Worm (Caenorhabditis elegans) whole organism, midembryonic: ENCODE measurements around the gene ztf-29.

Source experiments
- T22C8.4 ChIP-seq: fragments of 200-800 bp; sonication (Bioruptor generic); IDR thresholded peaks from 2 replicates; pipeline ENCODE4 v1.3.6; 2022; ENCODE audit warnings: missing genetic modification characterization, missing compliant biosample characterization
- cog-1 ChIP-seq: sonication (generic microtip); optimal IDR thresholded peaks from 2 replicates; lab custom pipeline; 2016; ENCODE audit warnings: missing genetic modification characterization, missing compliant biosample characterization
- flt-1 ChIP-seq: fragments of 200-800 bp; sonication (Bioruptor generic); IDR thresholded peaks from 2 replicates; pipeline ENCODE4 v1.3.6; 2022; ENCODE audit warnings: missing genetic modification characterization, missing compliant biosample characterization
- klf-2 ChIP-seq: fragments of 200-800 bp; sonication (Bioruptor generic); conservative IDR thresholded peaks from 2 replicates; pipeline ENCODE4 v1.3.6; 2022; ENCODE audit warnings: missing genetic modification reagents, missing genetic modification characterization, missing compliant biosample characterization
- med-1 ChIP-seq: sonication (generic microtip); optimal IDR thresholded peaks from 2 replicates; lab custom pipeline; 2017; ENCODE audit warnings: missing genetic modification characterization, mild to moderate bottlenecking, missing compliant biosample characterization, antibody characterized with exemption, missing genetic modification reagents; ENCODE audit not compliant: insufficient read depth
- ref-1 ChIP-seq: fragments of 200-800 bp; sonication (Bioruptor generic); conservative IDR thresholded peaks from 2 replicates; pipeline ENCODE4 v1.3.6; 2022; ENCODE audit warnings: missing genetic modification reagents, missing genetic modification characterization, missing compliant biosample characterization
- tab-1 ChIP-seq: fragments of 200-800 bp; sonication (Bioruptor generic); IDR thresholded peaks from 2 replicates; pipeline ENCODE4 v1.3.6; 2022; ENCODE audit warnings: missing genetic modification characterization, missing compliant biosample characterization
- ztf-23 ChIP-seq: fragments of 200-800 bp; sonication (Bioruptor generic); IDR thresholded peaks from 2 replicates; pipeline ENCODE4 v1.3.6; 2022; ENCODE audit warnings: missing genetic modification reagents, missing genetic modification characterization, missing compliant biosample characterization
- ztf-29 ChIP-seq: fragments of 200-800 bp; sonication (Bioruptor generic); IDR thresholded peaks from 2 replicates; pipeline ENCODE4 v1.3.6; 2022; ENCODE audit warnings: missing genetic modification reagents, missing genetic modification characterization, missing compliant biosample characterization

The ztf-29 gene

DNA sequence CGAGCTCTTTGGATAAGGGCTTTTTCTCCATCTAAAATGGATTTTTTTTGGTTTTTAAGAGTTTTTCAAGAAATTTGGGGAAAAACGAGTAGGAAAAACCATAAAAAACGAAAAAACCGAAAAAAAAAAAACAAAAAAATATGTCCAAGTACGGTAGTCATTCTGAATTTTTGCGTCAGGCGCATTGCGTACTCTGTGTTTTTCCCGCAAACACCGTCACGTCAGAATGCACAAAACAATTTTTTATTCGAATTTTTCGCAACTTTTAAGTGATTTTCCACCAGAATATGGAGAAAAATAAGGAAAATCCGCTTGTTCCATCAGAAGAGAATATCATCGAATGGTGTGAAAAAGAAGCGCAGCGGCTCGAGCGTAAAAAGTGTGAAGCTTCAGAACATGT is 20.4 kb downstream of the ztf-29 start, which contains the start of the genes Y66D12A.6 and ceh-92:
TSS of gene Y66D12A.6 (minus strand) at position 31 of the 400 bp plus-strand sequence.
TSS of gene ceh-92 (plus strand) at position 229 of the 400 bp plus-strand sequence.
- no peak for TF ChIP-seq flt-1
- no peak for TF ChIP-seq ztf-23
- no peak for TF ChIP-seq klf-2 (GFP tag; lab: Robert Waterston, UW)
- TF ChIP-seq med-1 = no peak
- TF ChIP-seq tab-1 (GFP tag; lab: Robert Waterston, UW) = no peak
- TF ChIP-seq T22C8.4 (GFP tag; lab: Robert Waterston, UW) = no peak
- no peak for TF ChIP-seq ztf-29 (GFP tag; lab: Robert Waterston, UW)
- no peak for TF ChIP-seq ref-1 (GFP tag; lab: Robert Waterston, UW)
- no peak for TF ChIP-seq cog-1 (tag; lab: Kevin White, UChicago)

DNA sequence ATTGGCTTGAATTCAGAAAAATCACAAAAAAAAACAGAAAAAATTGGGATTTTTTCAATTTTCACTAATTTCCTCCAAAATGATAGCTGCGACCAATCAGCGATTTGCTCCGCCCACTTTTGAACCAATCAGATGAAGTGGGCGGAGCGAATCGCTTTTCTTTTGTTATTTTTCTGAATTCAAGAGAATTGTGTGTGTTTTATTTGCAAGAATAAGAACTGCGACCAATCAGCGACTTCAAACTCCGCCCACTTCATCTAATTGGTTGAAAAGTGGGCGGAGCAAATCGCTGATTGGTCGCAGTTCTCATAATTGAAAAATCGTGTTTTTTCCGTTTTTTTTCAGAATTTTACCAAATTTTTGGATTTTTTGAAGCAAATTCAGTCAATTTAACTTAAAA is 21.6 kb downstream of the ztf-29 start:
- TF ChIP-seq med-1 (no peak), T22C8.4 (GFP tag; lab: Robert Waterston, UW) (no peak)

- TF ChIP-seq ref-1 (GFP tag; lab: Robert Waterston, UW) (no peak), med-1 (no peak), klf-2 (GFP tag; lab: Robert Waterston, UW) (no peak), cog-1 (tag; lab: Kevin White, UChicago) (no peak), ztf-29 (GFP tag; lab: Robert Waterston, UW) (no peak), ztf-23 (no peak), T22C8.4 (GFP tag; lab: Robert Waterston, UW) (no peak), flt-1 (no peak), tab-1 (GFP tag; lab: Robert Waterston, UW) (no peak)
Measured at ce11 chrIII:11588911-11589310, 28.0 kb downstream of the ztf-29 start, which contains the start of gene Y66D12A.3. Y66D12A.3 (plus strand) TSS chrIII:11589211.

DNA sequence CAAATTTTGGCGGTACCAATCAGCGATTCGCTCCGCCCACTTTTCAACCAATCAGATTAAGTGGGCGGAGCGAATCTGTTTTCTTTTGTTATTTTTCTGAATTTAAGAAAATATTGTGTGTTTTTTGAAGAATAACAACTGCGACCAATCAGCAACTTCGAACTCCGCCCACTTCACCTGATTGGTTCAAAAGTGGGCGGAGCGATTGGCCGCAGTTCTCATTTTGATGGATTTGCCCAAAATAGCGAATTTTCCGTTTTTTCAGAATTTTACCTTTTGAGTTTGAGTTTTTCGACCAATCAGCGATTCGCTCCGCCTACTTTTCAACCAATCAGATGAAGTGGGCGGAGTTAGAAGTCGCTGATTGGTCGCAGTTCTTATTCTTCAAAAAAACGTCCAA is 28.4 kb downstream of the ztf-29 start:
- TF ChIP-seq klf-2 (GFP tag; lab: Robert Waterston, UW) (no peak), flt-1 (no peak), cog-1 (tag; lab: Kevin White, UChicago) (no peak), ztf-29 (GFP tag; lab: Robert Waterston, UW) (no peak), tab-1 (GFP tag; lab: Robert Waterston, UW) (no peak), med-1 (no peak), ref-1 (GFP tag; lab: Robert Waterston, UW) (no peak), ztf-23 (no peak), T22C8.4 (GFP tag; lab: Robert Waterston, UW) (no peak)

ce11 chrIII:11590255-11590654 is 29.3 kb downstream of the ztf-29 start:
- TF ChIP-seq T22C8.4 (GFP tag; lab: Robert Waterston, UW) (no peak), flt-1 (no peak)

ce11 chrIII:11592096-11592495 is 31.1 kb downstream of the ztf-29 start:
- peak; percentile 77 for TF ChIP-seq T22C8.4 (GFP tag; lab: Robert Waterston, UW)
- no peak for TF ChIP-seq med-1

DNA sequence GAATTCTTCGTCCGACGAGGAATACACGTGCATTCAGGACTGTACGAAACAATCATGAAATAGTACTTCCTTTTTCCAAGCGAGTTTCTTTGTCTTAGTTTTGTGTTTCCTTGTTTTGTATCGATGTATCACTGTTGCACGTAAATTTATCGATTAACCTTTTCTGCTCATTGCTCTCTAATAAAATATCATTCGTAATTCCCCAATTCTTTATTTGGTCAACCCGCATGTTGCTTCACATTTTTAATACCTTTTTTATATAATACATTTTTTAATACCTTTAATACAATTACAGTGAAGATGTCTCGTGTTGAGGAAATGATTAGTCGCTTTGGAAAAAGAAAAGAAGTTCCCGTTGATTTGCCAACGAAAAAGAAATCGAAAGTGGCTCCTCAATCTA is 46.9 kb downstream of the ztf-29 start, which contains the start of gene Y66D12A.1:
TSS of gene Y66D12A.1 (plus strand) at position 301 of the 400 bp plus-strand sequence.
- no peak for TF ChIP-seq ztf-23
- no peak for TF ChIP-seq T22C8.4 (GFP tag; lab: Robert Waterston, UW)
- no peak for TF ChIP-seq ref-1 (GFP tag; lab: Robert Waterston, UW)
- TF ChIP-seq tab-1 (GFP tag; lab: Robert Waterston, UW) = no peak
- TF ChIP-seq ztf-29 (GFP tag; lab: Robert Waterston, UW) = no peak
- TF ChIP-seq med-1 = no peak
- TF ChIP-seq flt-1 = no peak
- no peak for TF ChIP-seq klf-2 (GFP tag; lab: Robert Waterston, UW)
- no peak for TF ChIP-seq cog-1 (tag; lab: Kevin White, UChicago)

ce11 chrIII:11609568-11609967 is 48.6 kb downstream of the ztf-29 start, which contains the start of gene Y66D12A.30:
Y66D12A.30 (plus strand) TSS chrIII:11609868.
- TF ChIP-seq tab-1 (GFP tag; lab: Robert Waterston, UW) (no peak), ztf-29 (GFP tag; lab: Robert Waterston, UW) (no peak), ref-1 (GFP tag; lab: Robert Waterston, UW) (no peak), klf-2 (GFP tag; lab: Robert Waterston, UW) (no peak), cog-1 (tag; lab: Kevin White, UChicago) (no peak), T22C8.4 (GFP tag; lab: Robert Waterston, UW) (no peak), flt-1 (no peak), ztf-23 (no peak), med-1 (no peak)

- no peak for TF ChIP-seq ref-1 (GFP tag; lab: Robert Waterston, UW)
- TF ChIP-seq med-1 = no peak
- TF ChIP-seq T22C8.4 (GFP tag; lab: Robert Waterston, UW) = no peak
- TF ChIP-seq tab-1 (GFP tag; lab: Robert Waterston, UW) = no peak
- no peak for TF ChIP-seq cog-1 (tag; lab: Kevin White, UChicago)
- TF ChIP-seq ztf-23 = no peak
- no peak for TF ChIP-seq flt-1
- TF ChIP-seq klf-2 (GFP tag; lab: Robert Waterston, UW) = no peak
- TF ChIP-seq ztf-29 (GFP tag; lab: Robert Waterston, UW) = no peak
Measured at ce11 chrIII:11611618-11612247, 50.8 kb downstream of the ztf-29 start.
